Worm (Caenorhabditis elegans): ENCODE measurements around the gene T28D6.5.
A peak's percentile ranks its signal among the peaks of the same experiment; 100 is the strongest.

DNA sequence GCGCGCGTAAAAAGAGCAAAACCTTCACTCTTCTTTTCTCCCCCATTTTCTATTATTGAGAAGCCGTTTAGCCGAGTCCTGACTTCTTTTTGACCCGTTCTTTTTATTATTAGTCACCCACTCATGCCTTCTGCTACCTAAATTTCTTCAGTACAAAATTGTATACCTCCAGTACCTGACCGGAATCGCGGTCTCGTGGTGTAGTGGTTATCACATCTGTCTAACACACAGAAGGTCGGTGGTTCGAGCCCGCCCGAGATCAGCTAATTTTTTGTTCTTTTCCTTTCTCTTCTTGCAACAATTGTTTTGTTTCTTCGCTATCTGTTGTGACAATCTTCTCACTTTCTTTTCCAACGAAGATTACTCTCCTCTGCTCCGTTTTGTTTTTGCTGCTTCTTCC is 19.4 kb downstream of the T28D6.5 start:
- TF ChIP-seq pha-4 (tag; optimal IDR thresholded peaks at IDR 0.05), result no peak
- no peak for TF ChIP-seq ceh-39 (tag; optimal IDR thresholded peaks at IDR 0.05)
- no peak for TF ChIP-seq nhr-12 (tag; optimal IDR thresholded peaks at IDR 0.05)
- peak; percentile 48 for TF ChIP-seq sptf-1 (tag; optimal IDR thresholded peaks at IDR 0.05)
- no peak for TF ChIP-seq nhr-28 (tag; optimal IDR thresholded peaks at IDR 0.05)
- TF ChIP-seq elt-3 (tag; optimal IDR thresholded peaks at IDR 0.05), result no peak
- TF ChIP-seq cnd-1 (tag; optimal IDR thresholded peaks at IDR 0.05), result no peak
- no peak for TF ChIP-seq blmp-1 (tag; optimal IDR thresholded peaks at IDR 0.05)
- TF ChIP-seq lin-32 (GFP tag; optimal IDR thresholded peaks at IDR 0.05), result no peak
- no peak for TF ChIP-seq bed-3 (GFP tag; optimal IDR thresholded peaks at IDR 0.05)
- no peak for TF ChIP-seq M03D4.4 (tag; optimal IDR thresholded peaks at IDR 0.05)
- TF ChIP-seq nhr-76 (tag; optimal IDR thresholded peaks at IDR 0.05), result no peak
